Fruit fly (Drosophila melanogaster) Kc167 (cell line): ENCODE results near the gene msl-3.

Source experiments
- Myc ChIP-seq: fragments of >200 bp; optimal IDR thresholded peaks from 2 replicates; lab custom pipeline; 2017; ENCODE audit warnings: missing external identifiers
- Sin3A ChIP-seq: fragments of >200 bp; optimal IDR thresholded peaks from 2 replicates; lab custom pipeline; 2018; ENCODE audit warnings: missing external identifiers
- h ChIP-seq: fragments of >200 bp; optimal IDR thresholded peaks from 3 replicates; lab custom pipeline; 2018; ENCODE audit warnings: missing external identifiers
- insv ChIP-seq: fragments of >200 bp; optimal IDR thresholded peaks from 3 replicates; lab custom pipeline; 2018; ENCODE audit warnings: missing external identifiers
- psq ChIP-seq: fragments of >200 bp; optimal IDR thresholded peaks from 2 replicates; lab custom pipeline; 2017; ENCODE audit warnings: missing external identifiers
- ttk ChIP-seq: sonication (Bioruptor generic); optimal IDR thresholded peaks from 2 replicates; lab custom pipeline; 2017; ENCODE audit warnings: missing external identifiers

msl-3 gene

dm6 chr3L:7115944-7116343 lies 9.4 kb downstream of the msl-3 start:
- TF ChIP-seq Sin3A (lab: Kevin White, UChicago) (no peak), psq (lab: Kevin White, UChicago) (no peak), insv (no peak), h (no peak), ttk (lab: Kevin White, UChicago) (no peak), Myc (lab: Kevin White, UChicago) (no peak)

- no peak for TF ChIP-seq Myc (lab: Kevin White, UChicago)
- TF ChIP-seq ttk (lab: Kevin White, UChicago), result no peak
- TF ChIP-seq insv, result no peak
- TF ChIP-seq psq (lab: Kevin White, UChicago), result no peak
- TF ChIP-seq Sin3A (lab: Kevin White, UChicago), result no peak
- TF ChIP-seq h, result no peak
These were observed 12.3 kb downstream of the msl-3 start for dm6 chr3L:7113010-7113409.

dm6 chr3L:7105693-7106092 lies 19.6 kb downstream of the msl-3 start:
- no peak for TF ChIP-seq insv
- no peak for TF ChIP-seq ttk (lab: Kevin White, UChicago)
- no peak for TF ChIP-seq Myc (lab: Kevin White, UChicago)
- no peak for TF ChIP-seq h
- TF ChIP-seq psq (lab: Kevin White, UChicago), result no peak
- TF ChIP-seq Sin3A (lab: Kevin White, UChicago), result no peak

- TF ChIP-seq psq (lab: Kevin White, UChicago) (no peak), insv (no peak), Myc (lab: Kevin White, UChicago) (no peak), h (no peak), ttk (lab: Kevin White, UChicago) (no peak), Sin3A (lab: Kevin White, UChicago) (no peak)
These were observed 20.8 kb downstream of the msl-3 start for dm6 chr3L:7104485-7104884.

- no peak for TF ChIP-seq insv
- TF ChIP-seq Myc (lab: Kevin White, UChicago), result no peak
- no peak for TF ChIP-seq Sin3A (lab: Kevin White, UChicago)
- no peak for TF ChIP-seq psq (lab: Kevin White, UChicago)
- no peak for TF ChIP-seq h
- no peak for TF ChIP-seq ttk (lab: Kevin White, UChicago)
These were observed 21.4 kb downstream of the msl-3 start for dm6 chr3L:7103941-7104340.

dm6 chr3L:7096530-7096929 lies 28.8 kb downstream of the msl-3 start:
- TF ChIP-seq Sin3A (lab: Kevin White, UChicago) (no peak), psq (lab: Kevin White, UChicago) (no peak), ttk (lab: Kevin White, UChicago) (no peak), insv (no peak), h (no peak), Myc (lab: Kevin White, UChicago) (no peak)

- TF ChIP-seq psq (lab: Kevin White, UChicago) (no peak), insv (no peak), Sin3A (lab: Kevin White, UChicago) (no peak), Myc (lab: Kevin White, UChicago) (no peak), h (no peak), ttk (lab: Kevin White, UChicago) (no peak)
These were observed 30.7 kb downstream of the msl-3 start, which contains the start of gene form3 for dm6 chr3L:7094548-7095072. form3 (plus strand) TSS chr3L:7094818.

dm6 chr3L:7094020-7094419 lies 31.3 kb downstream of the msl-3 start:
- no peak for TF ChIP-seq Myc (lab: Kevin White, UChicago)
- no peak for TF ChIP-seq Sin3A (lab: Kevin White, UChicago)
- no peak for TF ChIP-seq ttk (lab: Kevin White, UChicago)
- TF ChIP-seq psq (lab: Kevin White, UChicago), result no peak
- TF ChIP-seq insv, result no peak
- TF ChIP-seq h, result no peak

- no peak for TF ChIP-seq h
- TF ChIP-seq insv, result no peak
- TF ChIP-seq Sin3A (lab: Kevin White, UChicago), result no peak
- no peak for TF ChIP-seq ttk (lab: Kevin White, UChicago)
- no peak for TF ChIP-seq psq (lab: Kevin White, UChicago)
- TF ChIP-seq Myc (lab: Kevin White, UChicago), result no peak
These were observed 32.4 kb downstream of the msl-3 start, which contains the start of gene Cpr65Ec for dm6 chr3L:7092904-7093303. Cpr65Ec (plus strand) TSS chr3L:7093204.

dm6 chr3L:7091331-7091904 lies 33.9 kb downstream of the msl-3 start:
- TF ChIP-seq ttk (lab: Kevin White, UChicago), result no peak
- TF ChIP-seq insv, result no peak
- no peak for TF ChIP-seq Myc (lab: Kevin White, UChicago)
- TF ChIP-seq Sin3A (lab: Kevin White, UChicago), result no peak

dm6 chr3L:7090764-7091163 lies 34.6 kb downstream of the msl-3 start:
- TF ChIP-seq psq (lab: Kevin White, UChicago) (no peak), ttk (lab: Kevin White, UChicago) (no peak), insv (no peak), h (no peak), Sin3A (lab: Kevin White, UChicago) (no peak)

dm6 chr3L:7088687-7089086 lies 36.6 kb downstream of the msl-3 start, which contains the start of gene Cpr65Eb:
Cpr65Eb (minus strand) TSS chr3L:7088787.
- TF ChIP-seq psq (lab: Kevin White, UChicago) (no peak), Sin3A (lab: Kevin White, UChicago) (no peak), h (no peak), insv (no peak), ttk (lab: Kevin White, UChicago) (no peak), Myc (lab: Kevin White, UChicago) (no peak)
